Worm (Caenorhabditis elegans): ENCODE measurements around the gene fbxa-155.

Gene fbxa-155

DNA sequence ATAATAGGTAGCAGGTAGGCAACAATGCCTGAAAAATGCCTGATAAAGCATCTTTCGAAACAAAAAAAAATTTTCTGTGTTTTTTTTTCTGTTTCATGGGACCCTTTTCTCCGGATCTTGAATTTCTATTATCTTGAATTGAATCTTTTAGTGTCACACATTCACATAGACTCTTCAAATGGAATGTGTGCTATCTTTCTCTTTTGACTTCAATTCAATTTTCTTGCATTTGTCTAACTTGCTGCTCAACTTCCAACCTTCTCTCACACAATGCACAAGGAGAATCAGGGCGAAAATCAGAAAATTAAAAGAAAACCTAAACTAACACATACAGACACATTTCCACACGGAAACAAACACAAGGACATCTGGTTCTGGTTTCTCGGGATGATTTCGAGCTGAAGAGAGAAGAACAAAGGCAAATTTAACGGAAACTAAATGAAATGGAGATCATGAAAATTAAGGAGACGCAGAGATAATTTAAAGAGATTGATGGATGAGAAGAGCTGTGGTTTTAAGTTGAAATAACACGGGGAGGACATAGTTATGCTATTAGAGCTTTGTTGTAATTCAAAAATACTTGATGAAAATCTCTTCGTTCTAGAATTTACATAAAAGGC, 37.7 kb downstream of the fbxa-155 start:
- TF ChIP-seq aly-2 (tag; optimal IDR thresholded peaks at IDR 0.05) = no peak
- TF ChIP-seq fkh-10 (GFP tag; optimal IDR thresholded peaks at IDR 0.05) = peak; percentile 59

DNA sequence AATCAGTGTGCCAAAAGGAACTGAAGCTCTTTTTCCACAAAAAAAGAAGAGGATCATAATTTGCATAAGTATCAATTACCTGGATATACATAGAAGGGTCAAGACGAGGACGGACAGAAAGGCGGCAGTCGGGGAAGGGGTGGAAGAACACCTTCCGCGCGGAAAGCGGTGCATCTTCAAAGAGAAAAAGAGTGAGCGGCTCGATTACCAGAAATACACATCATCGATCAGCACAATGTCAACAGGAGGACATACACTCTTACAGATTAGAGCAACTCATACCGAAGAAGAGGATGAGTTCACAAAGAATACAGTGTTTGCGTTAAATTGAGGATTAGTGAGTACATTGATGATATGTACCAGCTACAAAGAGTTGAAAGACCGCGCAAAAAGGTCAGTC, 40.6 kb downstream of the fbxa-155 start:
- no peak for TF ChIP-seq ceh-28 (tag; optimal IDR thresholded peaks at IDR 0.05)
- TF ChIP-seq nhr-12 (tag; optimal IDR thresholded peaks at IDR 0.05) = no peak
- TF ChIP-seq eor-1 (tag; optimal IDR thresholded peaks at IDR 0.05) = no peak
- no peak for TF ChIP-seq ceh-9 (tag; optimal IDR thresholded peaks at IDR 0.05)
- no peak for TF ChIP-seq mdl-1 (tag; optimal IDR thresholded peaks at IDR 0.05)
- TF ChIP-seq ztf-4 (tag; optimal IDR thresholded peaks at IDR 0.05) = no peak
- no peak for TF ChIP-seq ama-1 (optimal IDR thresholded peaks at IDR 0.05)
- TF ChIP-seq sea-2 (GFP tag; optimal IDR thresholded peaks at IDR 0.05) = no peak
- TF ChIP-seq nhr-23 (tag; optimal IDR thresholded peaks at IDR 0.05) = no peak
- no peak for TF ChIP-seq fkh-2 (tag; optimal IDR thresholded peaks at IDR 0.05)
- no peak for TF ChIP-seq fos-1 (tag; optimal IDR thresholded peaks at IDR 0.05)
- TF ChIP-seq unc-62 (GFP tag; optimal IDR thresholded peaks at IDR 0.05) = no peak

DNA sequence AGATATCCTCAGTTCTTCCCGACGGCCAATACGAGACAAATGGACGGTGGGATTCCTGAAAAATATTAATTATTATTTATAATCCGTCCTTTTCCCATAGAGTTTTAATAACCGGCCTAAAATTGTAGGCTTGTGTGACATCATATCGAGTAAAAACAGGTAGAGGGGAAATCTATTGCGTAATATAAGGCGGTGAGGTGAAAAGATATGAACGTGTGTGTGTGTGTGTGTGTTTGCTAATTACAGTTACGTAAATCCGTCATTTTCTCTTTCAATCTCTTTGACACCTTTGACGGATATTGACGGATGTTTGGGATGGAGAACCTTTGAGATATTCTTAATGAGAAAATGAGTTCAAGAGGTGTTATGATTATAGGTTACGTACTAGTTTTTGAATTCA, 44.6 kb downstream of the fbxa-155 start:
- TF ChIP-seq nhr-237 (tag; optimal IDR thresholded peaks at IDR 0.05) (no peak), nhr-77 (tag; optimal IDR thresholded peaks at IDR 0.05) (no peak)

DNA sequence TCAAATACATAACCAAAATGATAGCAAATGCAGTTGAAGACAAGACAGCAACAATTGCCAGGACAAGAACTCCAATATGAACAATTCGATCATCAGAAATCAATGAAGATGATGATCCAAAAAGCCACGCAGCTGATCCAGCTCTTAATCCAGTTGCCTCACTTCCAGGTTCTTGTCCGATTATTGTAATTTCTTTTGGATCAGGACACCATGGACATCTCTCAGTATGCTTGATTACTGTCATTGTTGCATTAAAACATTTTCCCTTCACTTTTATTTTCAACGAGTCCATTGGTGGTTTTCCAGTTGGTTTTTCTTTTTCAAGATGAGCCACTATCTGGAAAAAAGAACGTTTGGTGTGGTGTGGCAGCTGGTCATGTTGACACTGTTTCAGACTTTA, 45.6 kb downstream of the fbxa-155 start:
- TF ChIP-seq ztf-4 (tag; optimal IDR thresholded peaks at IDR 0.05) (no peak), unc-39 (tag; optimal IDR thresholded peaks at IDR 0.05) (no peak), nhr-23 (tag; optimal IDR thresholded peaks at IDR 0.05) (no peak)

- no peak for TF ChIP-seq eor-1 (tag; optimal IDR thresholded peaks at IDR 0.05)
- no peak for TF ChIP-seq lsy-12 (tag; optimal IDR thresholded peaks at IDR 0.05)
- no peak for TF ChIP-seq ztf-4 (tag; optimal IDR thresholded peaks at IDR 0.05)
- no peak for TF ChIP-seq unc-62 (GFP tag; optimal IDR thresholded peaks at IDR 0.05)
- TF ChIP-seq nhr-237 (tag; optimal IDR thresholded peaks at IDR 0.05) = no peak
- no peak for TF ChIP-seq ceh-28 (tag; optimal IDR thresholded peaks at IDR 0.05)
Observed at ce11 chrIII:9963447-9963846, 46.6 kb downstream of the fbxa-155 start.
